Worm (Caenorhabditis elegans) whole organism, L2 larva: ENCODE measurements around the gene dgk-5.

Experiments
- ZK546.5 ChIP-seq: sonication (generic microtip); optimal IDR thresholded peaks from 2 replicates; lab custom pipeline; 2017; ENCODE audit warnings: missing biosample characterization, missing genetic modification characterization
- aly-2 ChIP-seq: fragments of 150-350 bp; optimal IDR thresholded peaks from 2 replicates; lab custom pipeline; 2014; ENCODE audit warnings: missing biosample characterization, missing genetic modification characterization
- dmd-4 ChIP-seq: sonication (generic microtip); optimal IDR thresholded peaks from 2 replicates; lab custom pipeline; 2017; ENCODE audit warnings: missing biosample characterization, missing genetic modification characterization
- unc-62 ChIP-seq: fragments of 150-350 bp; optimal IDR thresholded peaks from 2 replicates; lab custom pipeline; 2014; ENCODE audit warnings: missing biosample characterization, missing genetic modification reagents, missing genetic modification characterization
- ztf-4 ChIP-seq: fragments of 150-350 bp; optimal IDR thresholded peaks from 2 replicates; lab custom pipeline; 2014; ENCODE audit warnings: missing biosample characterization, missing genetic modification characterization

ce11 chrII:6443710-6444109 is 27.2 kb downstream of the dgk-5 start, which contains the start of gene K06A1.2:
- TF ChIP-seq ZK546.5 (tag; lab: Kevin White, UChicago), result no peak
- no peak for TF ChIP-seq aly-2
- TF ChIP-seq ztf-4, result no peak
- no peak for TF ChIP-seq dmd-4 (tag; lab: Kevin White, UChicago)
- TF ChIP-seq unc-62, result no peak
